Worm (Caenorhabditis elegans): ENCODE results near the gene tag-244.

Gene tag-244

ce11 chrIV:1595802-1596201 lies 45.1 kb downstream of the tag-244 start, which contains the start of gene npp-8 (continued):
- no peak for TF ChIP-seq him-1 (tag; optimal IDR thresholded peaks at IDR 0.05)
- TF ChIP-seq nhr-90 (tag; optimal IDR thresholded peaks at IDR 0.05): peak; percentile 24
- TF ChIP-seq nfya-1 (tag; optimal IDR thresholded peaks at IDR 0.05; ENCODE audit: borderline replicate concordance, insufficient read depth): no peak
- TF ChIP-seq zfh-2 (GFP tag; conservative IDR thresholded peaks at IDR 0.05): peak; percentile 83
- peak; percentile 81 for TF ChIP-seq F33H1.4 (GFP tag; IDR thresholded peaks at IDR 0.05)
- peak; percentile 92 for TF ChIP-seq madf-6 (GFP tag; IDR thresholded peaks at IDR 0.05)
- TF ChIP-seq tbp1 (GFP tag; optimal IDR thresholded peaks at IDR 0.05): peak; percentile 70
- peak in 2 of 3 experiments; percentile 5 to 73 for TF ChIP-seq lin-35 (GFP tag; optimal IDR thresholded peaks at IDR 0.05)
- TF ChIP-seq hlh-12 (tag; optimal IDR thresholded peaks at IDR 0.05): no peak
- TF ChIP-seq K12H6.12 (tag; optimal IDR thresholded peaks at IDR 0.05): peak; percentile 72
- TF ChIP-seq C17E4.6 (GFP tag; IDR thresholded peaks at IDR 0.05): peak; percentile 78
- TF ChIP-seq T07F8.4 (tag; optimal IDR thresholded peaks at IDR 0.05): no peak
- peak; percentile 38; the same call in 1 of the 2 replicates for TF ChIP-seq attf-6 (GFP tag; IDR thresholded peaks at IDR 0.05)
- peak; percentile 95 for TF ChIP-seq B0336.3 (GFP tag; IDR thresholded peaks at IDR 0.05)
- peak; percentile 90 for TF ChIP-seq mcd-1 (GFP tag; IDR thresholded peaks at IDR 0.05)
- TF ChIP-seq die-1 (tag; optimal IDR thresholded peaks at IDR 0.05): peak; percentile 19
- peak; percentile 54 for TF ChIP-seq zim-3 (tag; optimal IDR thresholded peaks at IDR 0.05)
- TF ChIP-seq xnd-1 (tag; optimal IDR thresholded peaks at IDR 0.05): peak; percentile 74
- peak; percentile 31 for TF ChIP-seq F22D6.2 (tag; optimal IDR thresholded peaks at IDR 0.05)
- peak; percentile 83 for TF ChIP-seq unc-130 (GFP tag; optimal IDR thresholded peaks at IDR 0.05)
- TF ChIP-seq Y79H2A.3 (GFP tag; conservative IDR thresholded peaks at IDR 0.05): no peak
- TF ChIP-seq snpc-1.1 (tag; optimal IDR thresholded peaks at IDR 0.05; ENCODE audit: insufficient read depth): peak; percentile 38
- peak; percentile 50 for TF ChIP-seq nhr-80 (tag; optimal IDR thresholded peaks at IDR 0.05)
- peak; percentile 58 for TF ChIP-seq snpc-3.4 (tag; optimal IDR thresholded peaks at IDR 0.05)
- no peak for TF ChIP-seq let-526 (GFP tag; IDR thresholded peaks at IDR 0.05)
- TF ChIP-seq ceh-58 (GFP tag; IDR thresholded peaks at IDR 0.05): no peak
- TF ChIP-seq gei-17 (GFP tag; optimal IDR thresholded peaks at IDR 0.05): peak; percentile 34
- no peak for TF ChIP-seq lsy-27 (tag; optimal IDR thresholded peaks at IDR 0.05; ENCODE audit: borderline replicate concordance, insufficient read depth)
- peak; percentile 81 for TF ChIP-seq tlf-1 (GFP tag; optimal IDR thresholded peaks at IDR 0.05)
- TF ChIP-seq rcor-1 (GFP tag; IDR thresholded peaks at IDR 0.05): peak; percentile 80
- TF ChIP-seq rpc-1 (optimal IDR thresholded peaks at IDR 0.05): peak; percentile 42
- no peak for TF ChIP-seq rpc-1 (tag; optimal IDR thresholded peaks at IDR 0.05)
- peak; percentile 81 for TF ChIP-seq ceh-27 (GFP tag; optimal IDR thresholded peaks at IDR 0.05)
- TF ChIP-seq ceh-79 (tag; optimal IDR thresholded peaks at IDR 0.05): no peak
- TF ChIP-seq efl-1 (GFP tag; optimal IDR thresholded peaks at IDR 0.05): peak; percentile 93
- no peak for TF ChIP-seq akir-1 (GFP tag; optimal IDR thresholded peaks at IDR 0.05)
- no peak for TF ChIP-seq ztf-22 (GFP tag; optimal IDR thresholded peaks at IDR 0.05)
- TF ChIP-seq ztf-25 (GFP tag; IDR thresholded peaks at IDR 0.05): no peak
- TF ChIP-seq K11D2.4 (GFP tag; IDR thresholded peaks at IDR 0.05): peak; percentile 69
- peak; percentile 90 for TF ChIP-seq ZK185.1 (tag; optimal IDR thresholded peaks at IDR 0.05; ENCODE audit: poor library complexity, severe bottlenecking)
- no peak for TF ChIP-seq cebp-2 (GFP tag; IDR thresholded peaks at IDR 0.05)
- TF ChIP-seq B0019.2 (GFP tag; conservative IDR thresholded peaks at IDR 0.05): 0 out of 2 replicates have a peak, but pooled peaks have one; percentile 25
- no peak for TF ChIP-seq unc-62 (GFP tag; optimal IDR thresholded peaks at IDR 0.05)
- TF ChIP-seq hsf-1 (GFP tag; IDR thresholded peaks at IDR 0.05): peak; percentile 58
- 0 out of 2 replicates have a peak, but pooled peaks have one; percentile 45 for TF ChIP-seq hmg-20 (GFP tag; IDR thresholded peaks at IDR 0.05)
- peak; percentile 96 for TF ChIP-seq attf-5 (GFP tag; optimal IDR thresholded peaks at IDR 0.05)
- no peak for TF ChIP-seq F52B5.7 (tag; optimal IDR thresholded peaks at IDR 0.05)
- TF ChIP-seq chd-7 (tag; optimal IDR thresholded peaks at IDR 0.05): peak; percentile 65
- TF ChIP-seq Y67H2A.10 (GFP tag; conservative IDR thresholded peaks at IDR 0.05): peak; percentile 76
